Fruit fly (Drosophila melanogaster) whole organism, prepupa: ENCODE measurements around the gene CG15260.

Source experiments
- CG11294 ChIP-seq: fragments of 200-800 bp; sonication (Bioruptor generic); IDR thresholded peaks from 2 replicates; pipeline ENCODE4 v1.3.6; 2022; ENCODE audit warnings: missing biosample characterization, missing genetic modification characterization
- CG11762 ChIP-seq: fragments of 200-800 bp; sonication (Bioruptor generic); optimal IDR thresholded peaks from 3 replicates; lab custom pipeline; 2016; ENCODE audit warnings: missing biosample characterization, missing genetic modification characterization; ENCODE audit not compliant: insufficient read depth
- CG1621 ChIP-seq: fragments of 200-800 bp; sonication (Bioruptor generic); optimal IDR thresholded peaks from 3 replicates; lab custom pipeline; 2018; ENCODE audit warnings: missing biosample characterization, mild to moderate bottlenecking, missing genetic modification characterization
- CG16779 ChIP-seq: fragments of 200-800 bp; sonication (Bioruptor generic); optimal IDR thresholded peaks from 3 replicates; lab custom pipeline; 2017; ENCODE audit warnings: missing biosample characterization, mild to moderate bottlenecking, missing genetic modification characterization
- CG6808 ChIP-seq: fragments of 200-800 bp; sonication (Bioruptor generic); optimal IDR thresholded peaks from 3 replicates; lab custom pipeline; 2017; ENCODE audit warnings: missing biosample characterization, missing genetic modification characterization, mild to moderate bottlenecking, moderate library complexity, missing genetic modification reagents
- Eip93F ChIP-seq: fragments of 200-800 bp; sonication (Bioruptor generic); optimal IDR thresholded peaks from 2 replicates; lab custom pipeline; 2016; ENCODE audit warnings: missing biosample characterization, mild to moderate bottlenecking, missing genetic modification characterization
- Hr4 ChIP-seq: fragments of 200-800 bp; sonication (Bioruptor generic); optimal IDR thresholded peaks from 3 replicates; lab custom pipeline; 2016; ENCODE audit warnings: missing biosample characterization, missing genetic modification characterization
- fd85E ChIP-seq: fragments of 200-800 bp; sonication (Bioruptor generic); optimal IDR thresholded peaks from 3 replicates; lab custom pipeline; 2016; ENCODE audit warnings: missing biosample characterization, missing genetic modification characterization
- svp ChIP-seq: fragments of 200-800 bp; sonication (Bioruptor generic); peaks from one replicate; lab custom pipeline; 2016; ENCODE audit warnings: missing biosample characterization, missing genetic modification characterization

dm6 chr2L:15248163-15249005, 43.7 kb downstream of the CG15260 start, which contains the start of gene dao:
- TF ChIP-seq svp (GFP tag; lab: Kevin White, UChicago) = peak; percentile 66
- no peak for TF ChIP-seq CG1621 (tag; lab: Kevin White, UChicago)
- TF ChIP-seq CG16779 (tag; lab: Kevin White, UChicago) = no peak
- TF ChIP-seq Hr4 (GFP tag; lab: Kevin White, UChicago) = peak; percentile 26
- no peak for TF ChIP-seq CG11294 (GFP tag; lab: Robert Waterston, UW)
- TF ChIP-seq CG6808 (GFP tag; lab: Kevin White, UChicago) = no peak
- TF ChIP-seq CG11762 (GFP tag; lab: Kevin White, UChicago) = no peak
- no peak for TF ChIP-seq Eip93F (GFP tag; lab: Kevin White, UChicago)
- no peak for TF ChIP-seq fd85E (GFP tag; lab: Kevin White, UChicago)
